Worm (Caenorhabditis elegans) whole organism, late embryonic: ENCODE data around the gene clec-24.

ENCODE experiments used
- C08G9.2 ChIP-seq: sonication (generic microtip); optimal IDR thresholded peaks from 2 replicates; lab custom pipeline; 2016; ENCODE audit warnings: mild to moderate bottlenecking, missing genetic modification characterization, moderate library complexity, missing compliant biosample characterization
- C38D4.7 ChIP-seq: fragments of 200-800 bp; sonication (Bioruptor generic); optimal IDR thresholded peaks from 2 replicates; lab custom pipeline; 2018; ENCODE audit warnings: mild to moderate bottlenecking, missing genetic modification characterization, moderate library complexity, missing compliant biosample characterization
- K02D7.2 ChIP-seq: sonication (generic microtip); optimal IDR thresholded peaks from 2 replicates; lab custom pipeline; 2017; ENCODE audit warnings: mild to moderate bottlenecking, missing genetic modification characterization, missing compliant biosample characterization
- K09A11.1 ChIP-seq: sonication (generic microtip); optimal IDR thresholded peaks from 2 replicates; lab custom pipeline; 2017; ENCODE audit warnings: antibody characterized with exemption, mild to moderate bottlenecking, missing genetic modification characterization, missing compliant biosample characterization; ENCODE audit not compliant: insufficient read depth
- T23F11.4 ChIP-seq: fragments of 200-800 bp; sonication (Bioruptor generic); optimal IDR thresholded peaks from 2 replicates; lab custom pipeline; 2018; ENCODE audit warnings: mild to moderate bottlenecking, missing genetic modification characterization, missing compliant biosample characterization
- Y22D7AL.16 ChIP-seq: sonication (generic microtip); optimal IDR thresholded peaks from 2 replicates; lab custom pipeline; 2016; ENCODE audit warnings: missing genetic modification characterization, missing compliant biosample characterization
- ama-1 ChIP-seq: fragments of 150-350 bp; optimal IDR thresholded peaks from 2 replicates; lab custom pipeline; 2014
- ceh-18 ChIP-seq: sonication (generic microtip); optimal IDR thresholded peaks from 2 replicates; lab custom pipeline; 2016; ENCODE audit warnings: missing genetic modification characterization, missing compliant biosample characterization
- ceh-2 ChIP-seq: sonication (generic microtip); optimal IDR thresholded peaks from 2 replicates; lab custom pipeline; 2016; ENCODE audit warnings: missing genotype, missing genetic modification characterization, missing compliant biosample characterization
- ceh-22 ChIP-seq: sonication (generic microtip); optimal IDR thresholded peaks from 2 replicates; lab custom pipeline; 2017; ENCODE audit warnings: missing biosample characterization, missing genetic modification characterization
- ceh-24 ChIP-seq: sonication (generic microtip); optimal IDR thresholded peaks from 2 replicates; lab custom pipeline; 2016; ENCODE audit warnings: mild to moderate bottlenecking, missing genetic modification characterization, missing compliant biosample characterization
- ceh-30 ChIP-seq: fragments of 150-350 bp; optimal IDR thresholded peaks from 2 replicates; lab custom pipeline; 2014; ENCODE audit warnings: missing biosample characterization, missing genetic modification characterization
- ceh-31 ChIP-seq: sonication (generic microtip); optimal IDR thresholded peaks from 2 replicates; lab custom pipeline; 2016; ENCODE audit warnings: missing genetic modification characterization, missing compliant biosample characterization
- ceh-34 ChIP-seq: sonication (generic microtip); optimal IDR thresholded peaks from 2 replicates; lab custom pipeline; 2016; ENCODE audit warnings: mild to moderate bottlenecking, missing genetic modification characterization, missing compliant biosample characterization
- ceh-45 ChIP-seq: fragments of 200-800 bp; sonication (Bioruptor generic); IDR thresholded peaks from 2 replicates; pipeline ENCODE4 v1.3.6; 2022; ENCODE audit warnings: missing genetic modification reagents, missing genetic modification characterization, missing compliant biosample characterization
- ceh-48 ChIP-seq: sonication (generic microtip); optimal IDR thresholded peaks from 2 replicates; lab custom pipeline; 2016; ENCODE audit warnings: missing genetic modification characterization, inconsistent platforms, missing compliant biosample characterization
- ceh-6 ChIP-seq: fragments of 200-800 bp; sonication (Bioruptor generic); optimal IDR thresholded peaks from 2 replicates; lab custom pipeline; 2018; ENCODE audit warnings: mild to moderate bottlenecking, missing genetic modification characterization, missing compliant biosample characterization
- ceh-9 ChIP-seq: sonication (generic microtip); optimal IDR thresholded peaks from 2 replicates; lab custom pipeline; 2016; ENCODE audit warnings: mild to moderate bottlenecking, missing genetic modification characterization, inconsistent platforms, missing compliant biosample characterization
- che-1 ChIP-seq: sonication (generic microtip); optimal IDR thresholded peaks from 2 replicates; lab custom pipeline; 2016; ENCODE audit warnings: mild to moderate bottlenecking, missing genetic modification characterization, missing compliant biosample characterization
- elt-2 ChIP-seq: sonication (generic microtip); optimal IDR thresholded peaks from 2 replicates; lab custom pipeline; 2016; ENCODE audit warnings: missing genetic modification reagents, missing genetic modification characterization, missing compliant biosample characterization
- ets-4 ChIP-seq: sonication (generic microtip); optimal IDR thresholded peaks from 2 replicates; lab custom pipeline; 2016; ENCODE audit warnings: missing genetic modification characterization, missing compliant biosample characterization
- eyg-1 ChIP-seq: sonication (generic microtip); optimal IDR thresholded peaks from 2 replicates; lab custom pipeline; 2016; ENCODE audit warnings: missing genotype, missing genetic modification characterization, missing compliant biosample characterization
- fkh-10 ChIP-seq: fragments of 150-350 bp; optimal IDR thresholded peaks from 2 replicates; lab custom pipeline; 2014; ENCODE audit warnings: missing biosample characterization, missing genetic modification reagents, missing genetic modification characterization
- fkh-6 ChIP-seq: sonication (generic microtip); optimal IDR thresholded peaks from 2 replicates; lab custom pipeline; 2016; ENCODE audit warnings: missing genetic modification characterization, missing compliant biosample characterization
- gmeb-2 ChIP-seq: sonication (generic microtip); optimal IDR thresholded peaks from 2 replicates; lab custom pipeline; 2016; ENCODE audit warnings: missing genetic modification characterization, inconsistent platforms, missing compliant biosample characterization
- hlh-30 ChIP-seq: sonication (generic microtip); optimal IDR thresholded peaks from 2 replicates; lab custom pipeline; 2017; ENCODE audit warnings: antibody characterized with exemption, missing genetic modification characterization, missing compliant biosample characterization; ENCODE audit not compliant: insufficient read depth
- hlh-6 ChIP-seq: sonication (generic microtip); optimal IDR thresholded peaks from 2 replicates; lab custom pipeline; 2016; ENCODE audit warnings: missing genotype, missing genetic modification characterization, missing compliant biosample characterization
- lim-6 ChIP-seq: sonication (generic microtip); optimal IDR thresholded peaks from 2 replicates; lab custom pipeline; 2016; ENCODE audit warnings: missing genetic modification characterization, missing compliant biosample characterization
- lin-11 ChIP-seq: fragments of 200-800 bp; sonication (Bioruptor generic); optimal IDR thresholded peaks from 2 replicates; lab custom pipeline; 2018; ENCODE audit warnings: mild to moderate bottlenecking, missing genetic modification characterization, missing compliant biosample characterization
- mec-3 ChIP-seq: sonication (generic microtip); optimal IDR thresholded peaks from 2 replicates; lab custom pipeline; 2016; ENCODE audit warnings: borderline replicate concordance, missing genetic modification characterization, missing compliant biosample characterization
- nhr-232 ChIP-seq: sonication (generic microtip); optimal IDR thresholded peaks from 2 replicates; lab custom pipeline; 2016; ENCODE audit warnings: missing genetic modification characterization, missing compliant biosample characterization
- odd-2 ChIP-seq: sonication (generic microtip); optimal IDR thresholded peaks from 2 replicates; lab custom pipeline; 2017; ENCODE audit warnings: antibody characterized with exemption, mild to moderate bottlenecking, missing genetic modification characterization, missing compliant biosample characterization
- pha-2 ChIP-seq: sonication (generic microtip); optimal IDR thresholded peaks from 2 replicates; lab custom pipeline; 2017; ENCODE audit warnings: mild to moderate bottlenecking, missing genetic modification characterization, missing compliant biosample characterization
- pqm-1 ChIP-seq: sonication (generic microtip); optimal IDR thresholded peaks from 2 replicates; lab custom pipeline; 2016; ENCODE audit warnings: missing genetic modification characterization, missing compliant biosample characterization
- pros-1 ChIP-seq: fragments of 150-350 bp; optimal IDR thresholded peaks from 2 replicates; lab custom pipeline; 2014; ENCODE audit warnings: missing biosample characterization, missing genetic modification reagents, missing genetic modification characterization
- syd-9 ChIP-seq: sonication (generic microtip); optimal IDR thresholded peaks from 2 replicates; lab custom pipeline; 2016; ENCODE audit warnings: mild to moderate bottlenecking, missing genetic modification characterization, moderate library complexity, missing compliant biosample characterization
- tbx-2 ChIP-seq: sonication (generic microtip); optimal IDR thresholded peaks from 2 replicates; lab custom pipeline; 2016; ENCODE audit warnings: missing genetic modification characterization, missing compliant biosample characterization
- tbx-7 ChIP-seq: sonication (generic microtip); optimal IDR thresholded peaks from 2 replicates; lab custom pipeline; 2016; ENCODE audit warnings: missing genotype, missing genetic modification characterization, missing compliant biosample characterization
- ttx-3 ChIP-seq: sonication (generic microtip); optimal IDR thresholded peaks from 2 replicates; lab custom pipeline; 2016; ENCODE audit warnings: missing genetic modification reagents, missing genetic modification characterization, missing compliant biosample characterization
- unc-3 ChIP-seq, 2 experiments: fragments of 200-800 bp in 1 of 2; sonication (Bioruptor generic) in 1 of 2; sonication (generic microtip) in 1 of 2; conservative IDR thresholded peaks in 1 of 2; optimal IDR thresholded peaks in 1 of 2; 2 replicates each; pipeline versions ENCODE4 v1.3.6 to Lab custom; 2016 to 2022; ENCODE audit warnings: missing compliant biosample characterization in 2 of 2, missing genetic modification characterization in 2 of 2, missing genetic modification reagents in 1 of 2
- unc-86 ChIP-seq: sonication (generic microtip); optimal IDR thresholded peaks from 2 replicates; lab custom pipeline; 2016; ENCODE audit warnings: missing genetic modification characterization, missing compliant biosample characterization
- zip-5 ChIP-seq: sonication (generic microtip); optimal IDR thresholded peaks from 2 replicates; lab custom pipeline; 2016; ENCODE audit warnings: missing genetic modification characterization, missing compliant biosample characterization

The clec-24 gene

DNA sequence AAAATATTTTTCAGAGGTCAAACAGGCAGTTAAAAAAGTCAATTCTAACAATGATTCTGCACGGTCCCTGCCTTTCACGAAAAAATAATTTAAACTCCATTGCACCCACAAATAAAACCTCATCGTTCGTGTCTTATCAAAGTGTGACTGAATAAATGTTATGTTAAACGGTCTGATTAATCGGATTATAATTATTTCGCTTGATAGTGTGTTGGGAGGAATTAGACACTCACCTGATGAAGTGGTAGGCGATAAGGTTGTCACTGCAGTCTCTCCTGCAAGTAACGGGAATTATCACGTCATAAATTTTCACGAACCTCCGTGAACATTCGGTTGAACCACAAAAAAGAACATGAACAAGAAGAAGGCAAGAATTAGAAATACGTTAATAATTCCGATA lies 21.5 kb upstream of the clec-24 start:
- TF ChIP-seq ceh-9: no peak
- TF ChIP-seq C38D4.7 (GFP tag; lab: Kevin White, UChicago): no peak
- TF ChIP-seq pqm-1: no peak
- TF ChIP-seq ceh-34: no peak
- TF ChIP-seq pha-2 (tag; lab: Kevin White, UChicago): no peak
- no peak for TF ChIP-seq lin-11 (tag; lab: Kevin White, UChicago)
- no peak for TF ChIP-seq ceh-18 (tag; lab: Kevin White, UChicago)
- TF ChIP-seq K09A11.1 (tag; lab: Kevin White, UChicago): no peak
- no peak for TF ChIP-seq Y22D7AL.16 (tag; lab: Kevin White, UChicago)
- TF ChIP-seq nhr-232: no peak
- no peak for TF ChIP-seq ceh-2
- no peak for TF ChIP-seq zip-5 (tag; lab: Kevin White, UChicago)
- no peak for TF ChIP-seq che-1 (tag; lab: Kevin White, UChicago)
- no peak for TF ChIP-seq ceh-31 (tag; lab: Kevin White, UChicago)
- no peak for TF ChIP-seq elt-2 (tag; lab: Kevin White, UChicago)
- TF ChIP-seq pros-1: no peak
- TF ChIP-seq gmeb-2: no peak

ce11 chrV:16840961-16841360 lies 20.9 kb upstream of the clec-24 start, which contains the start of gene clec-40:
Gene clec-40, minus strand, starts transcription at chrV:16841061.
- TF ChIP-seq ets-4 (tag; lab: Kevin White, UChicago): no peak
- TF ChIP-seq Y22D7AL.16 (tag; lab: Kevin White, UChicago): no peak
- no peak for TF ChIP-seq mec-3 (tag; lab: Kevin White, UChicago)
- TF ChIP-seq odd-2 (tag; lab: Kevin White, UChicago): no peak
- no peak for TF ChIP-seq K09A11.1 (tag; lab: Kevin White, UChicago)
- TF ChIP-seq tbx-2 (tag; lab: Kevin White, UChicago): no peak

- TF ChIP-seq unc-3 (GFP tag; conservative IDR thresholded peaks at IDR 0.05; lab: Robert Waterston, UW): no peak
- TF ChIP-seq unc-3 (tag; optimal IDR thresholded peaks at IDR 0.05; lab: Kevin White, UChicago): no peak
- no peak for TF ChIP-seq T23F11.4 (GFP tag; lab: Kevin White, UChicago)
- TF ChIP-seq nhr-232: no peak
- no peak for TF ChIP-seq elt-2 (tag; lab: Kevin White, UChicago)
- TF ChIP-seq ceh-45 (GFP tag; lab: Robert Waterston, UW): no peak
- no peak for TF ChIP-seq ttx-3
- TF ChIP-seq odd-2 (tag; lab: Kevin White, UChicago): no peak
- TF ChIP-seq K02D7.2 (tag; lab: Kevin White, UChicago): no peak
- TF ChIP-seq che-1 (tag; lab: Kevin White, UChicago): no peak
- TF ChIP-seq lim-6 (tag; lab: Kevin White, UChicago): no peak
- no peak for TF ChIP-seq ama-1 (lab: Kevin White, UChicago)
- TF ChIP-seq ceh-2: no peak
- no peak for TF ChIP-seq ceh-30
- TF ChIP-seq eyg-1: no peak
- no peak for TF ChIP-seq ceh-31 (tag; lab: Kevin White, UChicago)
- no peak for TF ChIP-seq hlh-30 (tag; lab: Kevin White, UChicago)
- TF ChIP-seq ceh-6: no peak
These were observed 18.9 kb upstream of the clec-24 start, which contains the start of gene clec-25 for ce11 chrV:16842941-16843340. Gene clec-25, plus strand, starts transcription at chrV:16843241.

DNA sequence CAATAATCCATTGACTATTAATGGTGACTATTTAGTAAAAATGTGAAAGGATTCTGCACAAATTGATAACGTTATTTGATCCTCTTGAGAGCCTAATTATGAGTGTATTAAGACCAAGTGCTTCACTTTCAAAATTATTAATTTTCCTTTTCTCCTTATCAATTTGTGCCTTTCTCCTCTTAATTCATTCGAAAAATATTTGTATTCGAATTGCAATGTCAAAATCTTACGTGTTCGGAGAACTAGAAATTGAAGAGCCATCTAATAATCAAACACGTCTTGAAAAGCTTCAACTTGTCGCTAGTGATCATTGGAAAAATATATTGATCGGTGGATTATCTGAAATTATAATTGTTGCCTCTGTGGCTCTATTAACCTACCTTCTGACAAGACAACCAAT lies 13.3 kb upstream of the clec-24 start, which contains the start of the genes clec-36 and clec-26:
Gene clec-36 (minus strand): TSS at position 101 of the 400 bp plus-strand sequence.
Gene clec-26 (plus strand): TSS at position 114 of the 400 bp plus-strand sequence.
- TF ChIP-seq syd-9 (tag; lab: Kevin White, UChicago): no peak
- no peak for TF ChIP-seq tbx-7 (tag; lab: Kevin White, UChicago)
- no peak for TF ChIP-seq hlh-30 (tag; lab: Kevin White, UChicago)
- TF ChIP-seq C08G9.2 (tag; lab: Kevin White, UChicago): no peak
- TF ChIP-seq lim-6 (tag; lab: Kevin White, UChicago): no peak
- TF ChIP-seq ceh-22: no peak
- TF ChIP-seq K02D7.2 (tag; lab: Kevin White, UChicago): no peak
- TF ChIP-seq fkh-10 (GFP tag; lab: Kevin White, UChicago): no peak
- no peak for TF ChIP-seq unc-86 (tag; lab: Kevin White, UChicago)
- no peak for TF ChIP-seq fkh-6 (tag; lab: Kevin White, UChicago)
- TF ChIP-seq hlh-6: no peak
- no peak for TF ChIP-seq ceh-24 (tag; lab: Kevin White, UChicago)
- TF ChIP-seq ceh-48 (tag; lab: Kevin White, UChicago): no peak
- no peak for TF ChIP-seq che-1 (tag; lab: Kevin White, UChicago)
- no peak for TF ChIP-seq C38D4.7 (GFP tag; lab: Kevin White, UChicago)
- no peak for TF ChIP-seq ceh-9
